Worm (Caenorhabditis elegans) whole organism, L3 larva: Measurements from ENCODE around the gene lgc-18.
A peak's percentile ranks its signal among the peaks of the same experiment; 100 is the strongest.

Experiments used
- R02D3.7 ChIP-seq: fragments of 150-350 bp; optimal IDR thresholded peaks from 2 replicates; lab custom pipeline; 2014; ENCODE audit warnings: missing biosample characterization, missing genetic modification characterization
- ceh-16 ChIP-seq: sonication (generic microtip); optimal IDR thresholded peaks from 2 replicates; lab custom pipeline; 2017; ENCODE audit warnings: missing biosample characterization, missing genetic modification characterization
- ceh-28 ChIP-seq: fragments of 150-350 bp; optimal IDR thresholded peaks from 2 replicates; lab custom pipeline; 2014; ENCODE audit warnings: missing biosample characterization, missing genetic modification reagents, missing genetic modification characterization
- ceh-82 ChIP-seq: fragments of 150-350 bp; optimal IDR thresholded peaks from 2 replicates; lab custom pipeline; 2014; ENCODE audit warnings: missing biosample characterization, missing genetic modification characterization
- ceh-9 ChIP-seq: sonication (generic microtip); optimal IDR thresholded peaks from 2 replicates; lab custom pipeline; 2018; ENCODE audit warnings: missing biosample characterization, missing genetic modification characterization
- egl-27 ChIP-seq: sonication (generic microtip); optimal IDR thresholded peaks from 4 replicates; lab custom pipeline; 2017; ENCODE audit warnings: missing biosample characterization, missing genetic modification reagents, missing genetic modification characterization
- egl-5 ChIP-seq: fragments of 150-350 bp; optimal IDR thresholded peaks from 2 replicates; lab custom pipeline; 2017; ENCODE audit warnings: missing biosample characterization, missing genetic modification reagents, missing genetic modification characterization, inconsistent platforms
- elt-2 ChIP-seq: sonication (generic microtip); optimal IDR thresholded peaks from 2 replicates; lab custom pipeline; 2016; ENCODE audit warnings: missing genetic modification reagents, mild to moderate bottlenecking, missing genetic modification characterization, missing compliant biosample characterization
- elt-3 ChIP-seq, 3 experiments: fragments of 150-350 bp in 1 of 3; sonication (generic microtip) in 2 of 3; optimal IDR thresholded peaks; 2 replicates in 2 of 3; 4 replicates in 1 of 3; lab custom pipeline; 2014 to 2017; ENCODE audit warnings: missing biosample characterization in 3 of 3, missing genetic modification characterization in 3 of 3
- eor-1 ChIP-seq, 2 experiments: fragments of 150-350 bp; optimal IDR thresholded peaks; 2 replicates each; lab custom pipeline; 2014 to 2018; ENCODE audit warnings: missing biosample characterization in 2 of 2, missing genetic modification characterization in 2 of 2
- fkh-10 ChIP-seq: sonication (generic microtip); optimal IDR thresholded peaks from 2 replicates; lab custom pipeline; 2017; ENCODE audit warnings: missing biosample characterization, missing genetic modification reagents, missing genetic modification characterization
- fos-1 ChIP-seq: fragments of 150-350 bp; optimal IDR thresholded peaks from 2 replicates; lab custom pipeline; 2014; ENCODE audit warnings: missing biosample characterization, missing genetic modification characterization
- hmg-11 ChIP-seq: sonication (generic microtip); optimal IDR thresholded peaks from 2 replicates; lab custom pipeline; 2016; ENCODE audit warnings: missing genetic modification characterization, missing compliant biosample characterization
- jun-1 ChIP-seq: fragments of 150-350 bp; optimal IDR thresholded peaks from 2 replicates; lab custom pipeline; 2014; ENCODE audit warnings: missing biosample characterization, missing genetic modification reagents, missing genetic modification characterization
- lin-15B ChIP-seq: fragments of 150-350 bp; optimal IDR thresholded peaks from 2 replicates; lab custom pipeline; 2014; ENCODE audit warnings: missing biosample characterization, missing genetic modification characterization
- mdl-1 ChIP-seq: fragments of 150-350 bp; optimal IDR thresholded peaks from 2 replicates; lab custom pipeline; 2014; ENCODE audit warnings: missing biosample characterization, missing genetic modification characterization
- mml-1 ChIP-seq: fragments of 150-350 bp; sonication (generic microtip); optimal IDR thresholded peaks from 3 replicates; lab custom pipeline; 2014; ENCODE audit warnings: missing biosample characterization, missing genetic modification characterization
- nfya-1 ChIP-seq: sonication (generic microtip); optimal IDR thresholded peaks from 2 replicates; lab custom pipeline; 2017; ENCODE audit warnings: missing genetic modification characterization, mild to moderate bottlenecking, missing compliant biosample characterization, antibody characterized with exemption, moderate library complexity; ENCODE audit not compliant: insufficient read depth
- nhr-23 ChIP-seq: fragments of 150-350 bp; optimal IDR thresholded peaks from 2 replicates; lab custom pipeline; 2014; ENCODE audit warnings: missing biosample characterization, missing genetic modification reagents, missing genetic modification characterization
- nhr-237 ChIP-seq: fragments of 150-350 bp; optimal IDR thresholded peaks from 2 replicates; lab custom pipeline; 2014; ENCODE audit warnings: missing biosample characterization, missing genetic modification characterization
- nhr-25 ChIP-seq: sonication (generic microtip); optimal IDR thresholded peaks from 2 replicates; lab custom pipeline; 2017; ENCODE audit warnings: missing biosample characterization, missing genetic modification characterization
- nhr-43 ChIP-seq: sonication (generic microtip); optimal IDR thresholded peaks from 2 replicates; lab custom pipeline; 2016; ENCODE audit warnings: mild to moderate bottlenecking, missing genetic modification characterization, missing compliant biosample characterization; ENCODE audit not compliant: poor library complexity, severe bottlenecking
- nhr-67 ChIP-seq: fragments of 150-350 bp; optimal IDR thresholded peaks from 2 replicates; lab custom pipeline; 2014; ENCODE audit warnings: missing biosample characterization, missing genetic modification characterization
- nhr-76 ChIP-seq: fragments of 150-350 bp; sonication (generic microtip); optimal IDR thresholded peaks from 5 replicates; lab custom pipeline; 2014; ENCODE audit warnings: missing biosample characterization, missing genetic modification characterization
- nhr-77 ChIP-seq: fragments of 150-350 bp; optimal IDR thresholded peaks from 2 replicates; lab custom pipeline; 2014; ENCODE audit warnings: missing biosample characterization, missing genetic modification characterization
- pha-4 ChIP-seq: fragments of 150-350 bp; optimal IDR thresholded peaks from 2 replicates; lab custom pipeline; 2014; ENCODE audit warnings: missing biosample characterization, missing genetic modification reagents, missing genetic modification characterization
- pqm-1 ChIP-seq: fragments of 150-350 bp; optimal IDR thresholded peaks from 2 replicates; lab custom pipeline; 2017; ENCODE audit warnings: missing biosample characterization, missing genetic modification characterization, inconsistent platforms
- sea-2 ChIP-seq: fragments of 150-350 bp; sonication (generic microtip); optimal IDR thresholded peaks from 4 replicates; lab custom pipeline; 2014; ENCODE audit warnings: missing biosample characterization, missing genetic modification reagents, missing genetic modification characterization
- skn-1 ChIP-seq: fragments of 150-350 bp; optimal IDR thresholded peaks from 2 replicates; lab custom pipeline; 2014; ENCODE audit warnings: missing biosample characterization, missing genetic modification characterization
- snpc-4 ChIP-seq: fragments of 150-350 bp; optimal IDR thresholded peaks from 2 replicates; lab custom pipeline; 2014; ENCODE audit warnings: missing biosample characterization, missing genetic modification characterization
- tbx-2 ChIP-seq: sonication (generic microtip); optimal IDR thresholded peaks from 2 replicates; lab custom pipeline; 2016; ENCODE audit warnings: mild to moderate bottlenecking, missing genetic modification characterization, missing compliant biosample characterization
- unc-62 ChIP-seq: fragments of 150-350 bp; sonication (generic microtip); optimal IDR thresholded peaks from 4 replicates; lab custom pipeline; 2014; ENCODE audit warnings: missing biosample characterization, missing genetic modification reagents, missing genetic modification characterization
- zag-1 ChIP-seq: fragments of 150-350 bp; optimal IDR thresholded peaks from 2 replicates; lab custom pipeline; 2014; ENCODE audit warnings: missing biosample characterization, missing genetic modification characterization
- ztf-11 ChIP-seq: fragments of 150-350 bp; optimal IDR thresholded peaks from 2 replicates; lab custom pipeline; 2014; ENCODE audit warnings: missing biosample characterization, missing genetic modification characterization

The lgc-18 gene

DNA sequence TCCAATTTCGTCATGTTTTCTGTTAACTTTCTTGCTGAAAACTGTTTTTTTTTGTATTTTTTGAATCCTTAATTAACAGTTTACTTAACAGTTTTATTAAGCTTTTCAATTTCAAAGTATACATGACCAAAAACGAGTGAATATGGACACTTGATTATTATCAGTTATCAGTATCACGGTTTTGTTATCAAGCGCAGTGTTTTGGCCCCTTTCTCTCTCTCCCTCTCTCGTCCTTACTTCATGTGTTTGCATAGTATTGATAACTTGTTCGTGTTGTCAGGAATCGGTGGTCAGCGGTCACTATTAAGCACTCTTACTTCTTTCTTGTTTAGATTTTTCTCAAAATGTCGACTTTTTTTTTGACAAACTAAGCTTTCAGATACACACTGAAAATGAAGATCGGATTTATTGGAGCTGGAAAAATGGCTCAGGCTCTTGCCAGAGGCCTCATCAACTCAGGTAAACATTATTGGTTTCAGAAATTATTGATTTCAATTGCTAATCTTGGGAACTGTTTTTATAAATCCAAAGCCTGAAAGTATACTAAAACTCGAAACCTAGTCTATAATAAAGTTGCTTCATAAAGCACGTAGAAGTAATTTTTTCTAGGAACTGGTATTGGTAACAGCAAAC lies 21.2 kb downstream of the lgc-18 start, which contains the start of gene pycr-1:
TSS of gene pycr-1 (plus strand) at position 380 of the 633 bp plus-strand sequence.
- no peak for TF ChIP-seq tbx-2 (tag; lab: Kevin White, UChicago)
- TF ChIP-seq fos-1 (tag; lab: Kevin White, UChicago): no peak
- TF ChIP-seq pqm-1: peak; percentile 70
- no peak for TF ChIP-seq eor-1 (tag; optimal IDR thresholded peaks at IDR 0.05; lab: Kevin White, UChicago)
- TF ChIP-seq elt-3 (tag; optimal IDR thresholded peaks at IDR 0.05; lab: Kevin White, UChicago): peak in 1 of 3 experiments; percentile 2
- no peak for TF ChIP-seq skn-1
- no peak for TF ChIP-seq zag-1 (tag; lab: Kevin White, UChicago)
- no peak for TF ChIP-seq fkh-10 (GFP tag; lab: Kevin White, UChicago)
- no peak for TF ChIP-seq unc-62 (GFP tag; lab: Kevin White, UChicago)
- peak; percentile 35 for TF ChIP-seq pha-4 (tag; lab: Kevin White, UChicago)
- TF ChIP-seq elt-2 (tag; lab: Kevin White, UChicago): peak; percentile 72
- TF ChIP-seq, all 47 proteins: peak for 4

DNA sequence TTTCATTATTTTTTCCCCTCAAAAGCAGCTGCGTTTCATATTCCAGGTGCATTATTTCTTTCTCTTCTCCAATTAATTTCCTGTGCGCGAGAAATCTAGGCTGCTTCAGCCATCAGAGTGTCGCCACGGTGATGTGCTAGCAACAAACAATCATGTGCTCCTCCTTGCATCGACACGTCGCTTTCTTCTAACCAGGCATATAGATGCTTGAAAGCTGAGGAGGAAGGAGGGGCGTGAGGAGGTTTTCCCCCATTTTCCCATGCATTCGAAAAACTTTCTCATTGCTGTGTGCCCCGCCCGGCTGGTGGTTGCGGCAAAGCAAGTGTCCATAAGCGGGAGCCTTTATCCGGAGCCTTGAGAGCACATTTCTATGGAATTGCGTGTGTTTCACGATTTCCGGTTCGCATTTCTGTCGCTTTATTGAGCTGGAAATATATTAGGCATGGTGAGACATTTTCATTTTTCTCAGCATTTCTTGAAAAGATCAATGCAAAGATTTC lies 24.3 kb downstream of the lgc-18 start, which contains the start of gene znf-474:
TSS of gene znf-474 (plus strand) at position 287 of the 500 bp plus-strand sequence.
- peak; percentile 2 for TF ChIP-seq nfya-1
- no peak for TF ChIP-seq mdl-1 (tag; lab: Kevin White, UChicago)

DNA sequence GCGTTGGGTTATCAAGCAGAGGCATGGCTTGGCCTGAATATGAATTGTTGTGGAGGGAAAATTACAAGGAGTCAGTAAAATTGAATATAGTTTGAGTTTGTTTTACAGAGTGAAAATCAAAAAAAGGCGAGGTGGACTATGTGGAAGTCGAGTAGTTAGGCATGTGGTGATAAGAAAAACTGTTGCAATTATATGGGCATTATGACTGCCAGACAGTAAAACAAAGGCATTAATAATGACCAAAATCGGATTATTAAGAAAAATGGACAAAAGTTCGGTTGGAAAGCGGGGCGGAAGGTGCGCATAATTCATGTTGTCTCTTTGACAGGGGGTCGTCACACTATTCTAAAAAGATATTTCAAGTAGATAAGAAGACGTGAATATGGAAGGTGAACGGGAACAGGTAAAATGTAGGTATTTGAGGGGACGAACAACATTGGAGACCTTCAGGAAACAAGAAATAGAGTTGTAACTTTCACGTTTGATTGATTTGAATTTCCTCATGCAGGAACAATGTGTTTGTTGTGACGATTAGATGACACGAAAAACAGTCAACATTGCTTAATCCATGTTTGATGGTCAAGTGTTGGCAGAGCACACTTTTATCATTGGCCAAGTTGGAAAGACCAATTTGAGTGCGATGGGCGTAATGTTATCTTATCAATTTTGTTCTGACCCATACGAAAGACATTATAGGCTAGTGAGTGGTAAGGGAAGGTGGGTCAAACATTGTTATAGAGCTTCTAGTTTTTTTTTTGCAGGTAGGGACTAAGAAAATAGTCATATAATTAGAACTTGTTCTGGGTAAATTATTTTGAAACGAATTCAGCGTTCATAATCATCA lies 28.9 kb downstream of the lgc-18 start, which contains the start of gene mfsd-11:
TSS of gene mfsd-11 (minus strand) at position 51 of the 844 bp plus-strand sequence.
- TF ChIP-seq pqm-1 (peak; percentile 14), R02D3.7 (tag; lab: Kevin White, UChicago) (no peak), elt-2 (tag; lab: Kevin White, UChicago) (peak; percentile 22), nhr-25 (tag; lab: Kevin White, UChicago) (peak; percentile 62), elt-3 (tag; optimal IDR thresholded peaks at IDR 0.05; lab: Kevin White, UChicago) (no peak)

DNA sequence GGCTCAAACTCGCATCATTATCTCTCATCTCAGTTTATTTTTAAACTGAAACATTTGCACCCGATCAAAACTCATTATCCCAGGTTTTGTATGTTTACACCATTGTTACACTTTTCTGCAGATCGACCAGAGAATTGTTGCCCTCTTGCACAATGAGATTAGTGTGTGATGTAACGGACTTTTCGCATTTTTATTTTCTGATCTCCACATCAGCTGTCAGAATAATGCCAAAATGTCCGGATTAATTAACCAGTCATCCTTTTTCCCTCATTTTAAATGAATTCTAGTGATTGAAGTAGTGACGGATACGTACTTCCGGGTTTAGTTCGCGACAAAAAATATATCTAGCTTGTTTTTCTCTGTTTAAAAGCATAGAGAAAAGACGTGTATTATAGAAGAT lies 33.2 kb downstream of the lgc-18 start:
- TF ChIP-seq ztf-11 (no peak), egl-5 (tag; lab: Kevin White, UChicago) (peak; percentile 67)
- TF ChIP-seq, all 47 proteins: peak for 1

ce11 chrX:12160002-12160690 lies 34.7 kb downstream of the lgc-18 start, which contains the start of gene F57G12.2:
F57G12.2 (minus strand) TSS chrX:12160052.
- TF ChIP-seq nhr-25 (tag; lab: Kevin White, UChicago) (peak; percentile 60), nhr-43 (tag; lab: Kevin White, UChicago) (peak; percentile 38), pha-4 (tag; lab: Kevin White, UChicago) (no peak), mdl-1 (tag; lab: Kevin White, UChicago) (no peak), nhr-23 (tag; lab: Kevin White, UChicago) (peak; percentile 59), hmg-11 (tag; lab: Kevin White, UChicago) (peak; percentile 11), elt-3 (tag; optimal IDR thresholded peaks at IDR 0.05; lab: Kevin White, UChicago) (no peak), unc-62 (GFP tag; lab: Kevin White, UChicago) (no peak)

ce11 chrX:12162659-12163058 lies 37.3 kb downstream of the lgc-18 start:
- no peak for TF ChIP-seq nhr-67 (tag; lab: Kevin White, UChicago)
- peak; percentile 96 for TF ChIP-seq pha-4 (tag; lab: Kevin White, UChicago)

DNA sequence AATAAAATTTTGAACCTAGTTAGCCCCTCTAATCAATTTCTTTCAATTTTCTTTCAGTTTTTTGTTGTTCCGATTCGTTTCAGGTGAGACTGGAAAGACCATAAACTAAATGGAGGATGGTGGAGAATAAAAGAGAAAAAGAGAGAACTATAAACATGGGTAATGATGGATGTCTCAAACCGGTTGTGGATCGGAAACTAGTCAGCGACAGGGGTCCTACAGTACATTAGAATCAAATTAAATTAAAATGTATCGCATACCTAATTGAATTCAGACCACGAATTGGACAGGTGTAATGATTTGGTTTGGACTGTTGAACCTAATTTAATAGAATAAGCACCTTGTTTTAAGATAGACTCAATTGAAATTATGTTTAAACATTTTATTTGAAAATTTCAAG lies 38.6 kb downstream of the lgc-18 start:
- no peak for TF ChIP-seq ceh-82 (tag; lab: Kevin White, UChicago)
- no peak for TF ChIP-seq ceh-9 (tag; lab: Kevin White, UChicago)
- TF ChIP-seq nhr-77: no peak
- no peak for TF ChIP-seq sea-2
- no peak for TF ChIP-seq nhr-43 (tag; lab: Kevin White, UChicago)
- TF ChIP-seq fkh-10 (GFP tag; lab: Kevin White, UChicago): no peak
- no peak for TF ChIP-seq nhr-237 (tag; lab: Kevin White, UChicago)
- TF ChIP-seq pqm-1: no peak
- no peak for TF ChIP-seq snpc-4 (tag; lab: Kevin White, UChicago)
- TF ChIP-seq elt-3 (tag; optimal IDR thresholded peaks at IDR 0.05; lab: Kevin White, UChicago): no peak
- no peak for TF ChIP-seq nhr-76
- TF ChIP-seq ceh-16 (tag; lab: Kevin White, UChicago): no peak
- no peak for TF ChIP-seq egl-27 (tag; lab: Kevin White, UChicago)
- TF ChIP-seq lin-15B (tag; lab: Kevin White, UChicago): no peak
- TF ChIP-seq nhr-67 (tag; lab: Kevin White, UChicago): no peak
- TF ChIP-seq hmg-11 (tag; lab: Kevin White, UChicago): no peak
- no peak for TF ChIP-seq ceh-28 (tag; lab: Kevin White, UChicago)
- TF ChIP-seq jun-1 (tag; lab: Kevin White, UChicago): no peak
- TF ChIP-seq mml-1 (tag; lab: Kevin White, UChicago): no peak
- TF ChIP-seq, all 47 proteins: peak for 0
